Fruit fly (Drosophila melanogaster): ENCODE measurements around the gene SNF4Agamma.

- TF ChIP-seq OdsH (GFP tag; optimal IDR thresholded peaks at IDR 0.05) = no peak
- TF ChIP-seq CG11762 (GFP tag; optimal IDR thresholded peaks at IDR 0.05; ENCODE audit: insufficient read depth) = no peak
- no peak for TF ChIP-seq Met (GFP tag; optimal IDR thresholded peaks at IDR 0.05)
- TF ChIP-seq Blimp-1 (GFP tag; optimal IDR thresholded peaks at IDR 0.05) = no peak
- TF ChIP-seq CG8319 (GFP tag; optimal IDR thresholded peaks at IDR 0.05) = no peak
- no peak for TF ChIP-seq esn (GFP tag; optimal IDR thresholded peaks at IDR 0.05)
- TF ChIP-seq CG6276 (GFP tag; optimal IDR thresholded peaks at IDR 0.05) = peak; percentile 30
- no peak for TF ChIP-seq CG6808 (GFP tag; optimal IDR thresholded peaks at IDR 0.05)
Observed at dm6 chr3R:21187394-21188392, 47.2 kb downstream of the SNF4Agamma start.
